Worm (Caenorhabditis elegans): ENCODE results near the gene C45E5.1.

The C45E5.1 gene

ce11 chrIV:5779537-5779936 is 35.3 kb downstream of the C45E5.1 start:
- TF ChIP-seq dox-1 (GFP tag; IDR thresholded peaks at IDR 0.05), result no peak
- TF ChIP-seq lsl-1 (GFP tag; optimal IDR thresholded peaks at IDR 0.05), result no peak
- no peak for TF ChIP-seq nfya-1 (tag; optimal IDR thresholded peaks at IDR 0.05; ENCODE audit: borderline replicate concordance, insufficient read depth)
- no peak for TF ChIP-seq him-1 (tag; optimal IDR thresholded peaks at IDR 0.05)
- no peak for TF ChIP-seq chd-7 (tag; optimal IDR thresholded peaks at IDR 0.05)
- no peak for TF ChIP-seq Y53G8AR.9 (GFP tag; conservative IDR thresholded peaks at IDR 0.05)
- no peak for TF ChIP-seq T07F8.4 (tag; optimal IDR thresholded peaks at IDR 0.05)
- no peak for TF ChIP-seq ccch-3 (GFP tag; optimal IDR thresholded peaks at IDR 0.05)
- TF ChIP-seq F49E8.2 (tag; optimal IDR thresholded peaks at IDR 0.05; ENCODE audit: insufficient read depth), result no peak
- no peak for TF ChIP-seq let-607 (tag; optimal IDR thresholded peaks at IDR 0.05)
- no peak for TF ChIP-seq F10E7.11 (tag; optimal IDR thresholded peaks at IDR 0.05)
- TF ChIP-seq unc-62 (GFP tag; optimal IDR thresholded peaks at IDR 0.05), result no peak

- TF ChIP-seq unc-62 (GFP tag; optimal IDR thresholded peaks at IDR 0.05) (no peak), zim-3 (tag; optimal IDR thresholded peaks at IDR 0.05) (no peak), C06A6.2 (GFP tag; conservative IDR thresholded peaks at IDR 0.05) (no peak), mxl-1 (tag; optimal IDR thresholded peaks at IDR 0.05) (no peak), F52B5.7 (tag; optimal IDR thresholded peaks at IDR 0.05) (no peak), zfh-2 (GFP tag; conservative IDR thresholded peaks at IDR 0.05) (no peak), egrh-3 (GFP tag; IDR thresholded peaks at IDR 0.05) (no peak)
Measured at ce11 chrIV:5780234-5780788, 36.1 kb downstream of the C45E5.1 start.

- TF ChIP-seq snpc-1.3 (tag; optimal IDR thresholded peaks at IDR 0.05; ENCODE audit: insufficient read depth) (no peak), F39B2.1 (GFP tag; IDR thresholded peaks at IDR 0.05) (no peak), madf-3 (GFP tag; IDR thresholded peaks at IDR 0.05) (no peak), ceh-40 (GFP tag; IDR thresholded peaks at IDR 0.05) (no peak), ceh-27 (GFP tag; optimal IDR thresholded peaks at IDR 0.05) (no peak), lin-26 (GFP tag; IDR thresholded peaks at IDR 0.05) (no peak), nfya-1 (tag; optimal IDR thresholded peaks at IDR 0.05; ENCODE audit: borderline replicate concordance, insufficient read depth) (no peak), Y67H2A.10 (GFP tag; conservative IDR thresholded peaks at IDR 0.05) (no peak), lin-35 (GFP tag; optimal IDR thresholded peaks at IDR 0.05) (no peak), F57C9.4 (tag; optimal IDR thresholded peaks at IDR 0.05) (no peak), attf-3 (GFP tag; conservative IDR thresholded peaks at IDR 0.05) (no peak), ceh-58 (GFP tag; IDR thresholded peaks at IDR 0.05) (no peak), zfh-2 (GFP tag; conservative IDR thresholded peaks at IDR 0.05) (no peak), F55B11.4 (tag; optimal IDR thresholded peaks at IDR 0.05; ENCODE audit: borderline replicate concordance, insufficient read depth) (no peak), ama-1 (optimal IDR thresholded peaks at IDR 0.05) (no peak), ama-1 (GFP tag; optimal IDR thresholded peaks at IDR 0.05) (no peak), snpc-3.4 (tag; optimal IDR thresholded peaks at IDR 0.05) (no peak), mxl-1 (tag; optimal IDR thresholded peaks at IDR 0.05) (no peak), ztf-3 (GFP tag; optimal IDR thresholded peaks at IDR 0.05) (no peak), attf-6 (GFP tag; IDR thresholded peaks at IDR 0.05) (no peak)
Measured at ce11 chrIV:5783675-5784074, 39.5 kb downstream of the C45E5.1 start.

Data from whole organism, young adult.